Worm (Caenorhabditis elegans): ENCODE measurements around the gene C02B8.3.

DNA sequence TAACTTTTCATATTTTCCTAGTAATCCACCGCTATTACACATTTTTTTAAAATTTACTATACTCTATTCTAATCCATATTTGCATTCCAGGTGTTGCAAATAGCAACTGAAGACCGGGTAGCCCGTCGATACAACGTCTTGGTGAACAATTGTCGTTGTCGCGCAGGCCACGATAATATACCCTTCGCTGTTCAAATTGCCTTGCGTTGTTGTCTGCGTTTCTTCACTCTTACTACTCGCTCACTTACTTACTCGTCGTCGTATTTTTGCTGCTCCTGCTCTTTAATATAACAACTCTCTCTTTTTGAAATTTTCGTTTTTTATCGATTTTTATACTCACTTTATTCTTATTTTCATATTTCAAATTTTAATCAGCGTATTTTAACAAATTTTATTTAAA, 35.3 kb upstream of the C02B8.3 start, which contains the start of gene K07E3.2:
- TF ChIP-seq nhr-23 (tag; optimal IDR thresholded peaks at IDR 0.05) (no peak), unc-62 (GFP tag; optimal IDR thresholded peaks at IDR 0.05) (no peak), fos-1 (tag; optimal IDR thresholded peaks at IDR 0.05) (no peak), nhr-12 (tag; optimal IDR thresholded peaks at IDR 0.05) (no peak), egl-27 (tag; optimal IDR thresholded peaks at IDR 0.05) (no peak), lin-39 (tag; optimal IDR thresholded peaks at IDR 0.05) (no peak), skn-1 (tag; optimal IDR thresholded peaks at IDR 0.05) (no peak), nhr-237 (tag; optimal IDR thresholded peaks at IDR 0.05) (no peak)
